Worm (Caenorhabditis elegans) whole organism, young adult: Measurements from ENCODE around the gene B0244.10.

ENCODE experiments used
- B0336.3 ChIP-seq: fragments of 200-800 bp; sonication (Bioruptor generic); IDR thresholded peaks from 2 replicates; pipeline ENCODE4 v1.3.6; 2022; ENCODE audit warnings: missing genetic modification characterization, missing compliant biosample characterization
- ama-1 ChIP-seq, 3 experiments: fragments of 150-350 bp in 1 of 3; sonication (generic microtip) in 2 of 3; optimal IDR thresholded peaks; 2 replicates each; lab custom pipeline; 2014 to 2018; ENCODE audit warnings: missing biosample characterization in 2 of 3, missing genetic modification characterization in 2 of 3, missing genetic modification reagents in 2 of 3
- madf-3 ChIP-seq: fragments of 200-800 bp; sonication (Bioruptor generic); IDR thresholded peaks from 2 replicates; pipeline ENCODE4 v1.3.6; 2022; ENCODE audit warnings: missing genetic modification reagents, missing genetic modification characterization, missing compliant biosample characterization
- nfya-1 ChIP-seq: sonication (generic microtip); optimal IDR thresholded peaks from 2 replicates; lab custom pipeline; 2017; ENCODE audit warnings: antibody characterized with exemption, missing compliant biosample characterization, missing genetic modification characterization, borderline replicate concordance; ENCODE audit not compliant: insufficient read depth
- snpc-1.3 ChIP-seq: sonication (generic microtip); optimal IDR thresholded peaks from 2 replicates; lab custom pipeline; 2017; ENCODE audit warnings: missing genetic modification characterization, mild to moderate bottlenecking, missing compliant biosample characterization, antibody characterized with exemption, moderate library complexity, missing genotype, missing genetic modification reagents; ENCODE audit not compliant: insufficient read depth
- snpc-4 ChIP-seq, 5 experiments: fragments of 150-350 bp in 1 of 5; sonication (generic microtip) in 4 of 5; optimal IDR thresholded peaks; 2 replicates each; lab custom pipeline; 2014 to 2018; ENCODE audit warnings: missing genetic modification characterization in 5 of 5, missing biosample characterization in 3 of 5, antibody characterized with exemption in 2 of 5, mild to moderate bottlenecking in 2 of 5, missing compliant biosample characterization in 2 of 5, missing genotype in 2 of 5, moderate library complexity in 2 of 5, missing genetic modification reagents in 1 of 5
- unc-130 ChIP-seq: sonication (generic microtip); optimal IDR thresholded peaks from 2 replicates; lab custom pipeline; 2016; ENCODE audit warnings: missing genetic modification reagents, missing genetic modification characterization, missing compliant biosample characterization
- ztf-26 ChIP-seq: sonication (generic microtip); optimal IDR thresholded peaks from 2 replicates; lab custom pipeline; 2017; ENCODE audit warnings: missing genetic modification characterization, missing compliant biosample characterization

- no peak for TF ChIP-seq snpc-4 (GFP tag; optimal IDR thresholded peaks at IDR 0.05; lab: Kevin White, UChicago)
- TF ChIP-seq snpc-4 (tag; optimal IDR thresholded peaks at IDR 0.05; lab: Kevin White, UChicago) = no peak
- TF ChIP-seq ztf-26 (tag; lab: Kevin White, UChicago) = no peak
- TF ChIP-seq madf-3 (GFP tag; lab: Robert Waterston, UW) = no peak
- no peak for TF ChIP-seq nfya-1 (tag; lab: Kevin White, UChicago)
- no peak for TF ChIP-seq B0336.3 (GFP tag; lab: Robert Waterston, UW)
- no peak for TF ChIP-seq snpc-1.3
- no peak for TF ChIP-seq ama-1 (optimal IDR thresholded peaks at IDR 0.05; lab: Kevin White, UChicago)
- no peak for TF ChIP-seq ama-1 (GFP tag; optimal IDR thresholded peaks at IDR 0.05; lab: Kevin White, UChicago)
- TF ChIP-seq unc-130 = no peak
Measured at ce11 chrIII:5744579-5744978, 9.6 kb downstream of the B0244.10 start, which contains the start of gene B0244.5.
